Fruit fly (Drosophila melanogaster) whole organism, embryonic: ENCODE results near the gene Ask1.

Experiments used
- Atf3 ChIP-seq: fragments of 200-800 bp; sonication (Bioruptor generic); optimal IDR thresholded peaks from 3 replicates; lab custom pipeline; 2016; ENCODE audit warnings: missing biosample characterization, missing genetic modification characterization
- CG1024 ChIP-seq: fragments of 200-800 bp; sonication (Bioruptor generic); IDR thresholded peaks from 2 replicates; pipeline ENCODE4 v1.3.6; 2022; ENCODE audit warnings: missing biosample characterization, missing genetic modification characterization
- CG10959 ChIP-seq: fragments of 200-800 bp; sonication (Bioruptor generic); IDR thresholded peaks from 2 replicates; pipeline ENCODE4 v1.3.6; 2022; ENCODE audit warnings: missing biosample characterization, missing genetic modification characterization
- CG11504 ChIP-seq: fragments of 200-800 bp; sonication (Bioruptor generic); optimal IDR thresholded peaks from 3 replicates; lab custom pipeline; 2019; ENCODE audit warnings: missing biosample characterization, mild to moderate bottlenecking, missing genetic modification characterization, moderate library complexity
- CG11695 ChIP-seq: fragments of 200-800 bp; sonication (Bioruptor generic); IDR thresholded peaks from 3 replicates; pipeline ENCODE4 v1.3.6; 2022; ENCODE audit warnings: missing biosample characterization, missing genetic modification characterization
- CG11696 ChIP-seq: fragments of 200-800 bp; sonication (Bioruptor generic); IDR thresholded peaks from 2 replicates; pipeline ENCODE4 v1.3.6; 2022; ENCODE audit warnings: missing biosample characterization, missing genetic modification characterization
- CG12299 ChIP-seq: fragments of 200-800 bp; sonication (Bioruptor generic); optimal IDR thresholded peaks from 2 replicates; lab custom pipeline; 2018; ENCODE audit warnings: missing biosample characterization, mild to moderate bottlenecking, missing genetic modification characterization
- CG13775 ChIP-seq: fragments of 200-800 bp; sonication (Bioruptor generic); optimal IDR thresholded peaks from 3 replicates; lab custom pipeline; 2017; ENCODE audit warnings: missing biosample characterization, mild to moderate bottlenecking, missing genetic modification characterization
- CG13894 ChIP-seq: fragments of 200-800 bp; sonication (Bioruptor generic); optimal IDR thresholded peaks from 3 replicates; lab custom pipeline; 2018; ENCODE audit warnings: missing biosample characterization, mild to moderate bottlenecking, missing genetic modification characterization, moderate library complexity
- CG14860 ChIP-seq: fragments of 200-800 bp; sonication (Bioruptor generic); IDR thresholded peaks from 3 replicates; pipeline ENCODE4 v1.3.6; 2022; ENCODE audit warnings: missing biosample characterization, missing genetic modification characterization; ENCODE audit not compliant: partially characterized antibody
- CG15269 ChIP-seq: fragments of 200-800 bp; sonication (Bioruptor generic); optimal IDR thresholded peaks from 2 replicates; lab custom pipeline; 2018; ENCODE audit warnings: missing biosample characterization, mild to moderate bottlenecking, missing genetic modification characterization, moderate library complexity
- CG16779 ChIP-seq: fragments of 200-800 bp; sonication (Bioruptor generic); IDR thresholded peaks from 2 replicates; pipeline ENCODE4 v1.3.6; 2022; ENCODE audit warnings: missing biosample characterization, missing genetic modification characterization
- CG2875 ChIP-seq: fragments of 200-800 bp; sonication (Bioruptor generic); optimal IDR thresholded peaks from 2 replicates; lab custom pipeline; 2017; ENCODE audit warnings: missing biosample characterization, mild to moderate bottlenecking, missing genetic modification characterization, missing genetic modification reagents
- CG31365 ChIP-seq: fragments of 200-800 bp; sonication (Bioruptor generic); optimal IDR thresholded peaks from 2 replicates; lab custom pipeline; 2018; ENCODE audit warnings: missing biosample characterization, mild to moderate bottlenecking, missing genetic modification characterization
- CG34376 ChIP-seq: fragments of 200-800 bp; sonication (Bioruptor generic); optimal IDR thresholded peaks from 2 replicates; lab custom pipeline; 2018; ENCODE audit warnings: missing biosample characterization, mild to moderate bottlenecking, missing genetic modification characterization
- CG4282 ChIP-seq: fragments of 200-800 bp; sonication (Bioruptor generic); optimal IDR thresholded peaks from 2 replicates; lab custom pipeline; 2016; ENCODE audit warnings: missing biosample characterization, missing genetic modification characterization
- CG5953 ChIP-seq: fragments of 200-800 bp; sonication (Bioruptor generic); IDR thresholded peaks from 2 replicates; pipeline ENCODE4 v1.3.6; 2022; ENCODE audit warnings: missing biosample characterization, missing genetic modification characterization
- CG6654 ChIP-seq: fragments of 200-800 bp; sonication (Bioruptor generic); optimal IDR thresholded peaks from 2 replicates; lab custom pipeline; 2017; ENCODE audit warnings: missing biosample characterization, mild to moderate bottlenecking, missing genetic modification characterization
- CG6791 ChIP-seq: fragments of 200-800 bp; sonication (Bioruptor generic); IDR thresholded peaks from 3 replicates; pipeline ENCODE4 v1.3.6; 2022; ENCODE audit warnings: missing biosample characterization, missing genetic modification characterization; ENCODE audit not compliant: partially characterized antibody
- CG7357 ChIP-seq: fragments of 200-800 bp; sonication (Bioruptor generic); IDR thresholded peaks from 3 replicates; pipeline ENCODE4 v1.3.6; 2022; ENCODE audit warnings: missing biosample characterization, missing genetic modification characterization
- Dad ChIP-seq: fragments of 200-800 bp; sonication (Bioruptor generic); optimal IDR thresholded peaks from 3 replicates; lab custom pipeline; 2016; ENCODE audit warnings: missing biosample characterization, missing genetic modification characterization
- ERR ChIP-seq: fragments of 200-800 bp; sonication (Bioruptor generic); optimal IDR thresholded peaks from 2 replicates; lab custom pipeline; 2016; ENCODE audit warnings: missing biosample characterization, missing genetic modification characterization
- HmgZ ChIP-seq: fragments of 200-800 bp; sonication (Bioruptor generic); optimal IDR thresholded peaks from 2 replicates; lab custom pipeline; 2018; ENCODE audit warnings: missing biosample characterization, mild to moderate bottlenecking, missing genetic modification characterization
- Hr3 ChIP-seq: fragments of 200-800 bp; sonication (Bioruptor generic); optimal IDR thresholded peaks from 3 replicates; lab custom pipeline; 2016; ENCODE audit warnings: missing biosample characterization, missing genetic modification characterization
- Med ChIP-seq: fragments of 200-800 bp; sonication (Bioruptor generic); peaks from one replicate; lab custom pipeline; 2016; ENCODE audit warnings: missing biosample characterization, missing genetic modification characterization, mild to moderate bottlenecking, inconsistent platforms, moderate library complexity
- Oaz ChIP-seq: fragments of 200-800 bp; sonication (Bioruptor generic); IDR thresholded peaks from 2 replicates; pipeline ENCODE4 v1.3.6; 2022; ENCODE audit warnings: missing biosample characterization, missing genetic modification characterization
- Scr ChIP-seq: fragments of 200-800 bp; sonication (Bioruptor generic); IDR thresholded peaks from 2 replicates; pipeline ENCODE4 v1.3.6; 2022; ENCODE audit warnings: missing biosample characterization, missing genetic modification characterization; ENCODE audit not compliant: partially characterized antibody
- ato ChIP-seq: fragments of 200-800 bp; sonication (Bioruptor generic); IDR thresholded peaks from 2 replicates; pipeline ENCODE4 v1.3.6; 2022; ENCODE audit warnings: missing biosample characterization, missing genetic modification characterization; ENCODE audit not compliant: partially characterized antibody
- caup ChIP-seq: fragments of 200-800 bp; sonication (Bioruptor generic); optimal IDR thresholded peaks from 3 replicates; lab custom pipeline; 2017; ENCODE audit warnings: missing biosample characterization, mild to moderate bottlenecking, missing genetic modification characterization, moderate library complexity; ENCODE audit not compliant: severe bottlenecking
- eve ChIP-seq, 2 experiments: fragments of >200 bp; optimal IDR thresholded peaks; 2 replicates each; lab custom pipeline; 2017; ENCODE audit warnings: missing biosample characterization in 2 of 2, missing genetic modification characterization in 2 of 2
- eyg ChIP-seq: fragments of 200-800 bp; sonication (Bioruptor generic); optimal IDR thresholded peaks from 3 replicates; lab custom pipeline; 2016; ENCODE audit warnings: missing biosample characterization, missing genetic modification characterization
- insv ChIP-seq, 2 experiments: fragments of 200-800 bp; sonication (Bioruptor generic); optimal IDR thresholded peaks; 3 replicates each; lab custom pipeline; 2016 to 2018; ENCODE audit warnings: missing biosample characterization in 2 of 2, missing genetic modification characterization in 2 of 2
- jing ChIP-seq: fragments of 200-800 bp; sonication (Bioruptor generic); optimal IDR thresholded peaks from 2 replicates; lab custom pipeline; 2018; ENCODE audit warnings: missing biosample characterization, mild to moderate bottlenecking, missing genetic modification characterization
- kah ChIP-seq: fragments of 200-800 bp; sonication (Bioruptor generic); optimal IDR thresholded peaks from 2 replicates; lab custom pipeline; 2018; ENCODE audit warnings: missing biosample characterization, mild to moderate bottlenecking, missing genetic modification characterization
- ken ChIP-seq: fragments of 200-800 bp; sonication (Bioruptor generic); IDR thresholded peaks from 3 replicates; pipeline ENCODE4 v1.3.6; 2022; ENCODE audit warnings: missing biosample characterization, missing genetic modification characterization
- lbe ChIP-seq: fragments of 200-800 bp; sonication (Bioruptor generic); optimal IDR thresholded peaks from 2 replicates; lab custom pipeline; 2016; ENCODE audit warnings: missing biosample characterization, mild to moderate bottlenecking, missing genetic modification characterization
- mld ChIP-seq: fragments of 200-800 bp; sonication (Bioruptor generic); IDR thresholded peaks from 3 replicates; pipeline ENCODE4 v1.3.6; 2022; ENCODE audit warnings: missing biosample characterization, missing genetic modification characterization; ENCODE audit not compliant: partially characterized antibody
- nau ChIP-seq: fragments of 200-800 bp; sonication (Bioruptor generic); optimal IDR thresholded peaks from 3 replicates; lab custom pipeline; 2017; ENCODE audit warnings: missing biosample characterization, mild to moderate bottlenecking, missing genetic modification characterization, missing genetic modification reagents
- peb ChIP-seq: fragments of 200-800 bp; sonication (Bioruptor generic); IDR thresholded peaks from 2 replicates; pipeline ENCODE4 v1.3.6; 2022; ENCODE audit warnings: missing biosample characterization, missing genetic modification characterization
- ro ChIP-seq: fragments of 200-800 bp; sonication (Bioruptor generic); IDR thresholded peaks from 2 replicates; pipeline ENCODE4 v1.3.6; 2022; ENCODE audit warnings: missing biosample characterization, missing genetic modification characterization
- schlank ChIP-seq: fragments of 200-800 bp; sonication (Bioruptor generic); optimal IDR thresholded peaks from 2 replicates; lab custom pipeline; 2018; ENCODE audit warnings: missing biosample characterization, mild to moderate bottlenecking, missing genetic modification characterization
- tin ChIP-seq: fragments of 200-800 bp; sonication (Bioruptor generic); optimal IDR thresholded peaks from 3 replicates; lab custom pipeline; 2016; ENCODE audit warnings: missing biosample characterization, missing genetic modification characterization
- tup ChIP-seq: fragments of 200-800 bp; sonication (Bioruptor generic); optimal IDR thresholded peaks from 2 replicates; lab custom pipeline; 2016; ENCODE audit warnings: missing biosample characterization, mild to moderate bottlenecking, missing genetic modification characterization, moderate library complexity
- unpg ChIP-seq: fragments of 200-800 bp; sonication (Bioruptor generic); optimal IDR thresholded peaks from 3 replicates; lab custom pipeline; 2018; ENCODE audit warnings: missing biosample characterization, mild to moderate bottlenecking, missing genetic modification characterization, moderate library complexity
- vnd ChIP-seq: fragments of 200-800 bp; sonication (Bioruptor generic); IDR thresholded peaks from 3 replicates; pipeline ENCODE4 v1.3.6; 2022; ENCODE audit warnings: missing biosample characterization, missing genetic modification characterization; ENCODE audit not compliant: partially characterized antibody
- vvl ChIP-seq: fragments of 200-800 bp; sonication (Bioruptor generic); IDR thresholded peaks from 2 replicates; pipeline ENCODE4 v1.3.6; 2022; ENCODE audit warnings: missing biosample characterization, missing genetic modification characterization
- wor ChIP-seq: fragments of 200-800 bp; sonication (Bioruptor generic); IDR thresholded peaks from 2 replicates; pipeline ENCODE4 v1.3.6; 2022; ENCODE audit warnings: missing biosample characterization, missing genetic modification characterization
- zen2 ChIP-seq: fragments of 200-800 bp; sonication (Bioruptor generic); IDR thresholded peaks from 3 replicates; pipeline ENCODE4 v1.3.6; 2022; ENCODE audit warnings: missing biosample characterization, missing genetic modification characterization; ENCODE audit not compliant: partially characterized antibody
- zfh1 ChIP-seq: fragments of 200-800 bp; sonication (Bioruptor generic); IDR thresholded peaks from 3 replicates; pipeline ENCODE4 v1.3.6; 2022; ENCODE audit warnings: missing biosample characterization, missing genetic modification characterization

Ask1 gene

DNA sequence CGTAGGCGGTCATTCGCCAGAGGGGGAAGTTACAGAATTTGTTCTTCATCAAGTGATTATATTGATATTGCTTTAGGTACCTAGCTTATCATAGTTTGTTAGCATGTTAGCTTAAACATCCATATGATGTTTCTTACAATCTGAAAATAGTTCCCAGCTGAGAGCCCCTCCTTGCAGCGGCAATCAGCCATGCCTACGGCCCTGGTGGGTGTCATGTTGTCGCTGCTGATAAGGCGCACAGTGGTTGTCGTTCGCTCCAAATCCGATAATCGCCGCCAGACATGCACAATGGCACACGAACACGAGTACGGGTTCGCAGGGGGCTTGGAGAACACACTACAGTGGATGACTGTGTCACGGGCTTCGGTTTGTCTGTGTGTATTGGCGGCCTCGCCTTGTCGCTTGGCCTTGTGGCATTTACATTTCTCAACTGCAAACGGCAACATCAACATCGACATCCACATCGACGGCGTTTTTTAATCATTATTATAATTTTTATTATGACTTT, 26.5 kb downstream of the Ask1 start (continued):
- peak; percentile 68; the same call in 1 of the 3 replicates for TF ChIP-seq ken (GFP tag; lab: Robert Waterston, UW)
- peak; percentile 62 for TF ChIP-seq schlank (tag; lab: Kevin White, UChicago)
- no peak for TF ChIP-seq CG6791
- peak; percentile 47 for TF ChIP-seq tup
- TF ChIP-seq CG7357 (GFP tag; lab: Robert Waterston, UW), result peak; percentile 34; the same call in 1 of the 3 replicates
- TF ChIP-seq Med (GFP tag; lab: Kevin White, UChicago), result peak; percentile 92
- TF ChIP-seq tin (GFP tag; lab: Kevin White, UChicago), result peak; percentile 61
- TF ChIP-seq CG13775 (GFP tag; lab: Kevin White, UChicago), result peak; percentile 74
- peak; percentile 43; the same call in 1 of the 2 replicates for TF ChIP-seq CG1024 (GFP tag; lab: Robert Waterston, UW)
- TF ChIP-seq CG34376 (GFP tag; lab: Kevin White, UChicago), result peak; percentile 44
- TF ChIP-seq zfh1 (GFP tag; lab: Robert Waterston, UW), result peak; percentile 81
- peak; percentile 41; the same call in 1 of the 2 replicates for TF ChIP-seq CG5953
- peak; percentile 87; the same call in 2 of the 3 replicates for TF ChIP-seq CG11695 (GFP tag; lab: Robert Waterston, UW)
- peak; percentile 81 for TF ChIP-seq ERR
- peak; percentile 27 for TF ChIP-seq eyg (GFP tag; lab: Kevin White, UChicago)
- peak; percentile 67 for TF ChIP-seq Hr3
- TF ChIP-seq eve (GFP tag; optimal IDR thresholded peaks at IDR 0.05; lab: Kevin White, UChicago), result no peak
- no peak for TF ChIP-seq mld (GFP tag; lab: Robert Waterston, UW)
- TF ChIP-seq nau (GFP tag; lab: Kevin White, UChicago), result peak; percentile 70
- TF ChIP-seq Atf3, result peak; percentile 61
- peak; percentile 18 for TF ChIP-seq CG31365
- TF ChIP-seq Oaz (GFP tag; lab: Robert Waterston, UW), result peak; percentile 59; the same call in 1 of the 2 replicates
- peak; percentile 79 for TF ChIP-seq unpg (GFP tag; lab: Kevin White, UChicago)
- TF ChIP-seq CG6654 (GFP tag; lab: Kevin White, UChicago), result no peak
- peak; percentile 79 for TF ChIP-seq caup (GFP tag; lab: Kevin White, UChicago)
- TF ChIP-seq Scr (GFP tag; lab: Robert Waterston, UW), result no peak
- TF ChIP-seq vnd (GFP tag; lab: Robert Waterston, UW), result no peak
- peak; percentile 38; the same call in 1 of the 2 replicates for TF ChIP-seq ro (GFP tag; lab: Robert Waterston, UW)
- TF ChIP-seq vvl (GFP tag; lab: Robert Waterston, UW), result peak; percentile 89
- TF ChIP-seq HmgZ, result peak; percentile 86
- TF ChIP-seq zen2, result no peak
- TF ChIP-seq CG12299 (tag; lab: Kevin White, UChicago), result peak; percentile 8
- peak; percentile 59 for TF ChIP-seq Dad (GFP tag; lab: Kevin White, UChicago)
- peak; percentile 76 for TF ChIP-seq lbe (GFP tag; lab: Kevin White, UChicago)
- TF ChIP-seq CG10959 (GFP tag; lab: Robert Waterston, UW), result peak; percentile 29; the same call in 1 of the 2 replicates
- TF ChIP-seq jing, result peak; percentile 63
- peak; percentile 33 for TF ChIP-seq CG13894 (tag; lab: Kevin White, UChicago)
- TF ChIP-seq CG14860 (GFP tag; lab: Robert Waterston, UW), result no peak
- peak; percentile 83 for TF ChIP-seq CG15269
- no peak for TF ChIP-seq ato
- peak; percentile 57; the same call in 1 of the 2 replicates for TF ChIP-seq peb
- TF ChIP-seq kah (GFP tag; lab: Kevin White, UChicago), result peak; percentile 15
- peak; percentile 50 for TF ChIP-seq CG2875 (GFP tag; lab: Kevin White, UChicago)
- TF ChIP-seq CG11696, result peak; percentile 52; the same call in 1 of the 2 replicates
- TF ChIP-seq wor (GFP tag; lab: Robert Waterston, UW), result peak; percentile 44; the same call in 1 of the 2 replicates
- TF ChIP-seq CG16779 (GFP tag; lab: Robert Waterston, UW), result peak; percentile 75; the same call in 1 of the 2 replicates
- TF ChIP-seq CG4282 (GFP tag; lab: Kevin White, UChicago), result peak; percentile 69
- TF ChIP-seq insv (GFP tag; optimal IDR thresholded peaks at IDR 0.05; lab: Kevin White, UChicago), result no peak
- TF ChIP-seq CG11504, result peak; percentile 76
